Worm (Caenorhabditis elegans) whole organism, young adult: ENCODE results near the gene cox-6B.

ENCODE experiments used
- C17E4.6 ChIP-seq: fragments of 200-800 bp; sonication (Bioruptor generic); IDR thresholded peaks from 2 replicates; pipeline ENCODE4 v1.3.6; 2022; ENCODE audit warnings: missing genetic modification reagents, missing genetic modification characterization, missing compliant biosample characterization
- Y67H2A.10 ChIP-seq: fragments of 200-800 bp; sonication (Bioruptor generic); conservative IDR thresholded peaks from 2 replicates; pipeline ENCODE4 v1.3.6; 2022; ENCODE audit warnings: missing genetic modification reagents, missing genetic modification characterization, missing compliant biosample characterization
- ama-1 ChIP-seq, 3 experiments: fragments of 150-350 bp in 1 of 3; sonication (generic microtip) in 2 of 3; optimal IDR thresholded peaks; 2 replicates each; lab custom pipeline; 2014 to 2018; ENCODE audit warnings: missing biosample characterization in 2 of 3, missing genetic modification characterization in 2 of 3, missing genetic modification reagents in 2 of 3
- efl-1 ChIP-seq: fragments of 150-350 bp; optimal IDR thresholded peaks from 2 replicates; lab custom pipeline; 2014; ENCODE audit warnings: missing biosample characterization, missing genetic modification reagents, missing genetic modification characterization
- hsf-1 ChIP-seq: fragments of 200-800 bp; sonication (Bioruptor generic); IDR thresholded peaks from 2 replicates; pipeline ENCODE4 v1.3.6; 2022; ENCODE audit warnings: missing genetic modification reagents, missing genetic modification characterization, missing compliant biosample characterization
- let-607 ChIP-seq, 2 experiments: fragments of 200-800 bp in 1 of 2; sonication (Bioruptor generic) in 1 of 2; sonication (generic microtip) in 1 of 2; optimal IDR thresholded peaks; 2 replicates each; lab custom pipeline; 2016 to 2018; ENCODE audit warnings: mild to moderate bottlenecking in 2 of 2, missing compliant biosample characterization in 2 of 2, missing genetic modification characterization in 2 of 2, moderate library complexity in 2 of 2, missing genotype in 1 of 2
- nhr-27 ChIP-seq: fragments of 200-800 bp; sonication (Bioruptor generic); optimal IDR thresholded peaks from 2 replicates; lab custom pipeline; 2018; ENCODE audit warnings: mild to moderate bottlenecking, missing genetic modification characterization, moderate library complexity, missing compliant biosample characterization
- pha-4 ChIP-seq: fragments of 150-350 bp; sonication (generic microtip); optimal IDR thresholded peaks from 2 replicates; lab custom pipeline; 2014; ENCODE audit warnings: missing biosample characterization, missing genetic modification reagents, missing genetic modification characterization
- sdz-38 ChIP-seq: sonication (generic microtip); optimal IDR thresholded peaks from 2 replicates; lab custom pipeline; 2016; ENCODE audit warnings: missing genotype, missing genetic modification characterization, missing compliant biosample characterization
- snpc-1.3 ChIP-seq: sonication (generic microtip); optimal IDR thresholded peaks from 2 replicates; lab custom pipeline; 2017; ENCODE audit warnings: missing genetic modification characterization, mild to moderate bottlenecking, missing compliant biosample characterization, antibody characterized with exemption, moderate library complexity, missing genotype, missing genetic modification reagents; ENCODE audit not compliant: insufficient read depth
- snpc-4 ChIP-seq, 5 experiments: fragments of 150-350 bp in 1 of 5; sonication (generic microtip) in 4 of 5; optimal IDR thresholded peaks; 2 replicates each; lab custom pipeline; 2014 to 2018; ENCODE audit warnings: missing genetic modification characterization in 5 of 5, missing biosample characterization in 3 of 5, antibody characterized with exemption in 2 of 5, mild to moderate bottlenecking in 2 of 5, missing compliant biosample characterization in 2 of 5, missing genotype in 2 of 5, moderate library complexity in 2 of 5, missing genetic modification reagents in 1 of 5
- tlf-1 ChIP-seq: fragments of 200-800 bp; sonication (Bioruptor generic); optimal IDR thresholded peaks from 2 replicates; lab custom pipeline; 2018; ENCODE audit warnings: mild to moderate bottlenecking, missing genetic modification characterization, missing compliant biosample characterization

DNA sequence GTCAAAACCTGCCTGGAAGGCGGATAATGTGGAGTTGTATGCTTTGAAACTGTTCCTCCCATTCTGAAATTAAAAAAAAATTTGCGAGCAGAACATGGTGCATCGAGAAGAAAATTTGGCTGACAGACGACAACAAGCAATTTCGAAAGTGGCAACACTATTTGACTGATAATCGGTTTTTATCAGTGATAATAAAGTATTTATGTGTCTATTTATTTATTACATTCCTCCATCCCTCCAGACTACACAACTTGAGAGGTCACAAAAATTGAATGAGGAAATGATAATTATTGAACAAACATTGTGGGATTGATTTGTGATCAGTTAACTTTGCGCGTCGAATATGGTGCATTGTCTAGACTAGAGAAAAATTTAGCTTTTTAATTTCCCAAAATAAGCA, 40.0 kb downstream of the cox-6B start, which contains the start of gene cest-25:
- TF ChIP-seq Y67H2A.10 (no peak), efl-1 (no peak), ama-1 (optimal IDR thresholded peaks at IDR 0.05; lab: Kevin White, UChicago) (no peak), ama-1 (GFP tag; optimal IDR thresholded peaks at IDR 0.05; lab: Kevin White, UChicago) (no peak), C17E4.6 (GFP tag; lab: Robert Waterston, UW) (no peak), tlf-1 (no peak), hsf-1 (no peak), pha-4 (peak; percentile 73), snpc-4 (GFP tag; optimal IDR thresholded peaks at IDR 0.05; lab: Kevin White, UChicago) (no peak), snpc-4 (tag; optimal IDR thresholded peaks at IDR 0.05; lab: Kevin White, UChicago) (no peak), snpc-1.3 (tag; lab: Kevin White, UChicago) (no peak), sdz-38 (no peak), let-607 (tag; optimal IDR thresholded peaks at IDR 0.05; lab: Kevin White, UChicago) (no peak), nhr-27 (tag; lab: Kevin White, UChicago) (no peak)
